Worm (Caenorhabditis elegans): ENCODE data around the gene C32B5.7.
"Not testable (repeated sequence)": the region's sequence is repeated elsewhere in the genome, so short reads cannot be mapped to it uniquely, and the experiment has no call there.

- TF ChIP-seq hmg-4 (GFP tag; optimal IDR thresholded peaks at IDR 0.05); aly-1 (tag; optimal IDR thresholded peaks at IDR 0.05); pes-1 (GFP tag; IDR thresholded peaks at IDR 0.05); sea-1 (GFP tag; conservative IDR thresholded peaks at IDR 0.05); ama-1 (optimal IDR thresholded peaks at IDR 0.05); tbx-11 (GFP tag; IDR thresholded peaks at IDR 0.05): not testable (repeated sequence)
Measured at ce11 chrII:966962-967361, 6.6 kb downstream of the C32B5.7 start, which contains the start of gene fbxc-18.

Data from whole organism, early embryonic.